Worm (Caenorhabditis elegans): Measurements from ENCODE around the gene F13A2.9.

The F13A2.9 gene

DNA sequence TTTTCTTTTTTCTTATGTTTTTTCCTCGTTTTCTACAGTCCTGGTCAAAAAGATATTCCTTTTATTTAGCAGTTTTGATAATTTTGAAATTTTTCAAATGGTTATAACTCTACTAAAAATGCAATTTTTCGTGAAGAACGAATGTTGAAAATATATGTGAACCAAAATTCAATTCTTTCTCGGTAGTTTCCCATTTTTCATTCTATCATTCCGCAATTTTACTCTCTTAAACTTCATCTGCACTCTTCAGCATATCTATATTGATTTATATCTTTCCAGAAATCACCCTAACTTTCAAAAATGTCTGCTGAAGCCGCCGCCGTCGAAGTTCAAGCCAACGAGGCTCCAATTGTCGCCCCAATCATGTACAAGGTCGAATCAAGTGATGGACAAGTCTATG is 34.8 kb upstream of the F13A2.9 start, which contains the start of gene skr-7:
Gene skr-7 (plus strand): TSS at position 301 of the 400 bp plus-strand sequence.
- TF ChIP-seq hnd-1 (tag; optimal IDR thresholded peaks at IDR 0.05) (no peak), hmbx-1 (tag; optimal IDR thresholded peaks at IDR 0.05) (no peak), flt-1 (GFP tag; IDR thresholded peaks at IDR 0.05) (no peak), ama-1 (optimal IDR thresholded peaks at IDR 0.05) (no peak), ets-7 (tag; optimal IDR thresholded peaks at IDR 0.05) (no peak), F13C5.2 (tag; optimal IDR thresholded peaks at IDR 0.05) (no peak), ceh-36 (tag; optimal IDR thresholded peaks at IDR 0.05) (no peak), sea-1 (GFP tag; conservative IDR thresholded peaks at IDR 0.05) (no peak), tra-4 (tag; optimal IDR thresholded peaks at IDR 0.05) (no peak), pes-1 (GFP tag; IDR thresholded peaks at IDR 0.05) (no peak), tbx-11 (GFP tag; IDR thresholded peaks at IDR 0.05) (no peak), aly-1 (tag; optimal IDR thresholded peaks at IDR 0.05) (no peak), ceh-13 (GFP tag; optimal IDR thresholded peaks at IDR 0.05) (no peak), tbx-37 (GFP tag; conservative IDR thresholded peaks at IDR 0.05) (no peak), hmg-4 (GFP tag; optimal IDR thresholded peaks at IDR 0.05) (no peak), B0310.2 (tag; optimal IDR thresholded peaks at IDR 0.05) (no peak)

DNA sequence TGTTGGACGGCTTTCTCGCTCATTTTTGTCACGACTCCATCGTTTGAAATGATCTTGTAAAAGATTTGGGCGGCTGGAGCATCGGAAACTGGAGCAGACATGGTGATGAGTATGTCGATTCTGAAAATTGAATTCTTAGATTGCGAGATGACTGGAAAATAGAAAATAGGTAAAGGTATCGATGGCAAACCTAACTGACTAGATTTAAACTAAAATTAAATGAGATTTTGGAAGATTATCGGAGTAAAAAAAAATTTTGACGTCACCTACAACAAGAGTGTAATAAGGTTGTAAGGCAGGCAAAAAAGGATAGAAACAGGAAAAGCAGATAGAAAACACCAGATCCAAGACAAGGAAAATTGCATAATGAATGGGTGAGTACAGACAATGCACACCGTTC is 34.2 kb upstream of the F13A2.9 start, which contains the start of gene skr-14:
Gene skr-14 (minus strand): TSS at position 101 of the 400 bp plus-strand sequence.
- no peak for TF ChIP-seq scrt-1 (GFP tag; IDR thresholded peaks at IDR 0.05)
- TF ChIP-seq flt-1 (GFP tag; IDR thresholded peaks at IDR 0.05), result no peak
- TF ChIP-seq hmg-4 (GFP tag; optimal IDR thresholded peaks at IDR 0.05), result no peak

DNA sequence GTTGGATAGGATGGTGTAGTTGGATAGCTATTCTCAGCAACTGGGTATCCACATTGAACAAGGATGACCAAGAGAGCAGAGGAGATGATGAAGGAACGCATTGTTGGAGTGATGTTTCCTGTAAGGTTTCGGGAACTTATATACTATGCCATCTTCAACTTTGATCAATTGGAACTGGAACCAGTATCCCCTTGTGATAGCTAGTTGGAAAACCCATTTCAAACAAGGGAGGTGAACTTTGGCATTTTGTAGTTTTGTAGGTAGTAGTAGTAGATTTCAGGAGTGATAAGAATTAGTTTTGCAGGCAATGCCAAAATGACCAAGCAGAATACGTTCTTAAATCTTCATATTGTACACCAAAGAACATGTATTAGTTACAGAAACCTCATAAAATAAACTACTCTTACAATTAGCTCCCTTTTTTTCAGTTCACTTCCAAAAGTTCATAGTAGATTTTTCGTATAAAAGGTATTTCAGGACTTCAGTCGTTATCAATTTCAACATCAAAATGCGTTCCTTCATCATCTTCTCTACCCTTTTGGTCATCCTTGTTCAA is 32.5 kb upstream of the F13A2.9 start, which contains the start of the genes Y47D7A.7 and Y47D7A.2:
Gene Y47D7A.7 (minus strand): TSS at position 101 of the 556 bp plus-strand sequence.
Gene Y47D7A.2 (plus strand): TSS at position 506 of the 556 bp plus-strand sequence.
- TF ChIP-seq ets-7 (tag; optimal IDR thresholded peaks at IDR 0.05) (no peak), hmg-4 (GFP tag; optimal IDR thresholded peaks at IDR 0.05) (no peak), F13C5.2 (tag; optimal IDR thresholded peaks at IDR 0.05) (no peak), tbx-11 (GFP tag; IDR thresholded peaks at IDR 0.05) (no peak), ceh-36 (tag; optimal IDR thresholded peaks at IDR 0.05) (no peak), B0310.2 (tag; optimal IDR thresholded peaks at IDR 0.05) (no peak), ceh-13 (GFP tag; optimal IDR thresholded peaks at IDR 0.05) (no peak), ama-1 (optimal IDR thresholded peaks at IDR 0.05) (no peak), tbx-37 (GFP tag; conservative IDR thresholded peaks at IDR 0.05) (no peak), aly-1 (tag; optimal IDR thresholded peaks at IDR 0.05) (no peak), pes-1 (GFP tag; IDR thresholded peaks at IDR 0.05) (no peak), hmbx-1 (tag; optimal IDR thresholded peaks at IDR 0.05) (no peak), scrt-1 (GFP tag; IDR thresholded peaks at IDR 0.05) (no peak), flt-1 (GFP tag; IDR thresholded peaks at IDR 0.05) (no peak), tra-4 (tag; optimal IDR thresholded peaks at IDR 0.05) (no peak), sea-1 (GFP tag; conservative IDR thresholded peaks at IDR 0.05) (no peak), hnd-1 (tag; optimal IDR thresholded peaks at IDR 0.05) (no peak)

DNA sequence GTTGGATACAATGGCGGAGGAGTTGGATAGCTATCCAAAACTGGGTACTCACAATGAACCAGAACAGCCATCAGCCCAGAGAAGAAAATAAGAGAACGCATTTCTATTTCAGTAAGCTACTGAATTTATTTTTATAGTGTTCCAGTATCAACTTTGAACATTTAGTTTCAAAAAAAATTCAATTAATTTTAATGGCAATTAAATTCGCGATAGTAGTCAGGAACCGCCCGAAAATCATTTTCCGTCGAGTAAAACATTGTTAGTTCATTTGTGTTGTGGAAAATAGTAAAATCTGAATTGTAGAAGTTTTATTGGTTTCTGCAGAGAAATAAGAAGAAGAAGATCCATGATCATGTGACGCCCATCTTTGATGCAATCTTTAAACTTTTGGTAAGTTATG is 30.8 kb upstream of the F13A2.9 start, which contains the start of gene Y47D7A.6:
Gene Y47D7A.6 (minus strand): TSS at position 101 of the 400 bp plus-strand sequence.
- no peak for TF ChIP-seq tbx-11 (GFP tag; IDR thresholded peaks at IDR 0.05)
- no peak for TF ChIP-seq hmg-4 (GFP tag; optimal IDR thresholded peaks at IDR 0.05)
- TF ChIP-seq scrt-1 (GFP tag; IDR thresholded peaks at IDR 0.05), result no peak
- TF ChIP-seq aly-1 (tag; optimal IDR thresholded peaks at IDR 0.05), result no peak
- TF ChIP-seq hmbx-1 (tag; optimal IDR thresholded peaks at IDR 0.05), result no peak
- TF ChIP-seq sea-1 (GFP tag; conservative IDR thresholded peaks at IDR 0.05), result no peak
- TF ChIP-seq tbx-37 (GFP tag; conservative IDR thresholded peaks at IDR 0.05), result no peak
- TF ChIP-seq F13C5.2 (tag; optimal IDR thresholded peaks at IDR 0.05), result no peak
- TF ChIP-seq ama-1 (optimal IDR thresholded peaks at IDR 0.05), result no peak
- no peak for TF ChIP-seq pes-1 (GFP tag; IDR thresholded peaks at IDR 0.05)
- TF ChIP-seq tra-4 (tag; optimal IDR thresholded peaks at IDR 0.05), result no peak
- no peak for TF ChIP-seq ets-7 (tag; optimal IDR thresholded peaks at IDR 0.05)
- TF ChIP-seq B0310.2 (tag; optimal IDR thresholded peaks at IDR 0.05), result no peak
- no peak for TF ChIP-seq ceh-13 (GFP tag; optimal IDR thresholded peaks at IDR 0.05)
- no peak for TF ChIP-seq ceh-36 (tag; optimal IDR thresholded peaks at IDR 0.05)
- no peak for TF ChIP-seq flt-1 (GFP tag; IDR thresholded peaks at IDR 0.05)
- TF ChIP-seq hnd-1 (tag; optimal IDR thresholded peaks at IDR 0.05), result no peak

DNA sequence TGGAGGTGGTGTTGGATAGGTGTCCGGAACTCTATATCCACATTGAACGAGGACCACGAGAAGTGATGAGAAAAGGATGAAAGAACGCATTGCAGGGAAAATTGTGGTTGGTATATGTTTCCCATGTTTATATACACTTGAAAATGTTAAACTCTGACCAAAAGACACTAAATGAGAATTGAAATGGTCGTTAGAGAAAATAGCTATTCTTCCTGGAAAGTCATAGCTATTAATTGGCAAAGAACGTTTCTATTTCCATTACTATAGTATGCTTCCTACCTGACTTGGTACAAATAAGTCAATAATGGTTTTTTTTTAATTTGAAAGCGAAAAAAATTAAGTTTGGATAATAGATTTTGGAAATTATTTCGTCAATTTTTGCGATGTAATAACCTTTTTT is 29.4 kb upstream of the F13A2.9 start, which contains the start of gene Y47D7A.18:
Gene Y47D7A.18 (minus strand): TSS at position 101 of the 400 bp plus-strand sequence.
- TF ChIP-seq tbx-37 (GFP tag; conservative IDR thresholded peaks at IDR 0.05) (no peak), tbx-11 (GFP tag; IDR thresholded peaks at IDR 0.05) (no peak)

DNA sequence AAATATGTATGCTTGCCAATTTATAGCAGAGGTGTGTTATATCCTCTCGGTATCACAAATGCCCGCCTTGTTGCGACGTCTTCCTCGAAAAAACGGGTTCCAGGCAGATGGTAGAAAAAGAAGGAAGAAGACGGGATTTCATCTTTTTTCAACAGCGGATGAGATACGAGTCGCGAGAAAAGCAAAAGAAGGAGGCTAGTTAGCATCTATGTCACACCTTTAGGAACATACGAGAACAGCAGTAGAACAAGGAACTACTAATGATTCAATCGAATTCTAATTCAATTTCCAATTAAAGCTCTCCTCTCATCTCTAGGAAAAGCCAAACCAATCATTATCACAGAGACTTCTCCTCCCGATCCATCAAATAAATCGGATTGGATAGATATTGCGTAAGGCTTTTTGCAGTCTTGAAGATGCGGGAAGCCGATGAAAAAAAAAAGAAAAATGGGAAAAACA is 27.3 kb upstream of the F13A2.9 start, which contains the start of gene grl-5:
Gene grl-5 (minus strand): TSS at position 51 of the 459 bp plus-strand sequence.
- TF ChIP-seq hmbx-1 (tag; optimal IDR thresholded peaks at IDR 0.05) (no peak), hnd-1 (tag; optimal IDR thresholded peaks at IDR 0.05) (no peak), ama-1 (optimal IDR thresholded peaks at IDR 0.05) (no peak), tra-4 (tag; optimal IDR thresholded peaks at IDR 0.05) (no peak), pes-1 (GFP tag; IDR thresholded peaks at IDR 0.05) (no peak), tbx-11 (GFP tag; IDR thresholded peaks at IDR 0.05) (no peak), flt-1 (GFP tag; IDR thresholded peaks at IDR 0.05) (no peak)

DNA sequence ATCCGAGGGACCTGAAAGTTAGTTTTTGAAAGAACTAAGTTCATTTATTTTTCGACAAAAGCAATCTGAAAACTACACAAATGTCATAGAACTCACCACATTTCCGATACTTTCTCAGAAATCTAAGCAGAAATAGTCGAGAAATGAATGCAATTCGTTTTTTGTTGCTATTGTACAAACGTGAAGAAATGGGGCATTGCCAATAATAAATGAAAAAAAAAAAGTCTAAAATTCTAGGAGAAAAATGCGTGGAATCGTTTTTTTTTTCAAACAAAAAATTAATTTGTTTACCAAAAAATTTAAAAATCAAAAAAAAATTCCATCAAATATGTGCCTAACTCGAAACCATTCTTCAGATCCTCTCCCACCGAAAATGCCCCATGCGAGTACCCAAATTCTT is 24.4 kb upstream of the F13A2.9 start, which contains the start of gene Y47D7A.17:
Gene Y47D7A.17 (minus strand): TSS at position 101 of the 400 bp plus-strand sequence.
- no peak for TF ChIP-seq hnd-1 (tag; optimal IDR thresholded peaks at IDR 0.05)
- no peak for TF ChIP-seq pes-1 (GFP tag; IDR thresholded peaks at IDR 0.05)
- TF ChIP-seq tbx-37 (GFP tag; conservative IDR thresholded peaks at IDR 0.05), result no peak
- no peak for TF ChIP-seq flt-1 (GFP tag; IDR thresholded peaks at IDR 0.05)
- no peak for TF ChIP-seq ceh-36 (tag; optimal IDR thresholded peaks at IDR 0.05)
- no peak for TF ChIP-seq hmg-4 (GFP tag; optimal IDR thresholded peaks at IDR 0.05)
- no peak for TF ChIP-seq scrt-1 (GFP tag; IDR thresholded peaks at IDR 0.05)
- no peak for TF ChIP-seq aly-1 (tag; optimal IDR thresholded peaks at IDR 0.05)
- TF ChIP-seq tbx-11 (GFP tag; IDR thresholded peaks at IDR 0.05), result no peak
- no peak for TF ChIP-seq F13C5.2 (tag; optimal IDR thresholded peaks at IDR 0.05)
